Fruit fly (Drosophila melanogaster): Measurements from ENCODE around the gene CG32263.

DNA sequence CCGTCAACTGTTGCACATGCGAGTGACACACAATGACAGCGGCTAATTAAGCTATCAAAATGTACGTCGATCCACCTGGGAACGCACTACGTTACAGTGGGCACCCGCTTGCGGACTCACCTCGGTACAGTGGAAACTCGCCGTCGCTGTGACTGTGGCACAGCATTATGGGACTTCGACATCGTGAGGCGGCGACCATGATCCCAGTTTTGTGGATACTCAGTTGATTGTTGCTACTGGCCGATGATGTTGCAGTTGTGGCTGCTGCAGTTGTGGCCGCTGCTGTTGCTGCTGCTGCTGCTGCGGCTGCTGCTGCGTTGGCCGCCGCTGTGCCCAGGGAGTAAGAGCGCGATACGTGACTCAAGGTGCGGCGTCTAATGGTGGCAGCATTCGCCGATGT, 11.1 kb downstream of the CG32263 start:
- TF ChIP-seq h (optimal IDR thresholded peaks at IDR 0.05) (no peak), ttk (optimal IDR thresholded peaks at IDR 0.05) (no peak), Sin3A (optimal IDR thresholded peaks at IDR 0.05) (no peak), Myc (optimal IDR thresholded peaks at IDR 0.05) (no peak), psq (optimal IDR thresholded peaks at IDR 0.05) (no peak), insv (optimal IDR thresholded peaks at IDR 0.05) (no peak)
